Worm (Caenorhabditis elegans): ENCODE measurements around the gene clc-20.

clc-20 gene

ce11 chrIII:910540-911311 is 38.3 kb downstream of the clc-20 start, which contains the start of the genes F23H11.5 and bra-2:
Gene F23H11.5, minus strand, starts transcription at chrIII:910590.
Gene bra-2, plus strand, starts transcription at chrIII:911261.
- TF ChIP-seq skn-1 (tag; optimal IDR thresholded peaks at IDR 0.05) = no peak
- TF ChIP-seq lin-15B (tag; optimal IDR thresholded peaks at IDR 0.05) = peak; percentile 39
- no peak for TF ChIP-seq nhr-237 (tag; optimal IDR thresholded peaks at IDR 0.05)
- peak; percentile 64 for TF ChIP-seq nhr-25 (tag; optimal IDR thresholded peaks at IDR 0.05)
- no peak for TF ChIP-seq hmg-11 (tag; optimal IDR thresholded peaks at IDR 0.05)
- TF ChIP-seq lin-39 (tag; optimal IDR thresholded peaks at IDR 0.05) = no peak
- TF ChIP-seq egl-5 (tag; optimal IDR thresholded peaks at IDR 0.05) = no peak
- TF ChIP-seq pqm-1 (tag; optimal IDR thresholded peaks at IDR 0.05) = no peak
- no peak for TF ChIP-seq fkh-2 (tag; optimal IDR thresholded peaks at IDR 0.05)
- TF ChIP-seq nhr-12 (tag; optimal IDR thresholded peaks at IDR 0.05) = no peak
- peak; percentile 13 for TF ChIP-seq nhr-23 (tag; optimal IDR thresholded peaks at IDR 0.05)
- peak; percentile 50 for TF ChIP-seq nfya-1 (tag; optimal IDR thresholded peaks at IDR 0.05; ENCODE audit: insufficient read depth)
- no peak for TF ChIP-seq nhr-43 (tag; optimal IDR thresholded peaks at IDR 0.05; ENCODE audit: poor library complexity, severe bottlenecking)
- TF ChIP-seq R02D3.7 (tag; optimal IDR thresholded peaks at IDR 0.05) = no peak
- no peak for TF ChIP-seq ztf-11 (tag; optimal IDR thresholded peaks at IDR 0.05)
- no peak for TF ChIP-seq ztf-4 (tag; optimal IDR thresholded peaks at IDR 0.05)
- no peak for TF ChIP-seq fkh-10 (GFP tag; optimal IDR thresholded peaks at IDR 0.05)
- no peak for TF ChIP-seq nhr-11 (tag; optimal IDR thresholded peaks at IDR 0.05)
- no peak for TF ChIP-seq nhr-67 (tag; optimal IDR thresholded peaks at IDR 0.05)
- TF ChIP-seq unc-39 (tag; optimal IDR thresholded peaks at IDR 0.05) = no peak
- no peak for TF ChIP-seq ama-1 (optimal IDR thresholded peaks at IDR 0.05)
- TF ChIP-seq daf-12 (tag; optimal IDR thresholded peaks at IDR 0.05) = no peak
- TF ChIP-seq ZK546.5 (tag; optimal IDR thresholded peaks at IDR 0.05) = no peak
- TF ChIP-seq pha-4 (tag; optimal IDR thresholded peaks at IDR 0.05) = peak; percentile 62
- TF ChIP-seq elt-3 (tag; optimal IDR thresholded peaks at IDR 0.05) = no peak
- TF ChIP-seq elt-2 (tag; optimal IDR thresholded peaks at IDR 0.05) = peak; percentile 19
- TF ChIP-seq snpc-4 (tag; optimal IDR thresholded peaks at IDR 0.05) = peak; percentile 54
- peak; percentile 66 for TF ChIP-seq ceh-28 (tag; optimal IDR thresholded peaks at IDR 0.05)

ce11 chrIII:916897-917296 is 44.5 kb downstream of the clc-20 start, which contains the start of gene idpp-13:
Gene idpp-13, minus strand, starts transcription at chrIII:916997.
- TF ChIP-seq nhr-12 (tag; optimal IDR thresholded peaks at IDR 0.05) (no peak), skn-1 (tag; optimal IDR thresholded peaks at IDR 0.05) (no peak), ceh-28 (tag; optimal IDR thresholded peaks at IDR 0.05) (no peak), hmg-11 (tag; optimal IDR thresholded peaks at IDR 0.05) (no peak), elt-1 (tag; optimal IDR thresholded peaks at IDR 0.05) (no peak), R02D3.7 (tag; optimal IDR thresholded peaks at IDR 0.05) (no peak), jun-1 (tag; optimal IDR thresholded peaks at IDR 0.05) (no peak), fkh-10 (GFP tag; optimal IDR thresholded peaks at IDR 0.05) (no peak), ceh-82 (tag; optimal IDR thresholded peaks at IDR 0.05) (no peak), lin-39 (tag; optimal IDR thresholded peaks at IDR 0.05) (no peak), mdl-1 (tag; optimal IDR thresholded peaks at IDR 0.05) (no peak), aly-2 (tag; optimal IDR thresholded peaks at IDR 0.05) (no peak), ceh-16 (tag; optimal IDR thresholded peaks at IDR 0.05) (no peak)

ce11 chrIII:919322-919721 is 46.9 kb downstream of the clc-20 start, which contains the start of gene F23H11.7:
Gene F23H11.7, minus strand, starts transcription at chrIII:919422.
- no peak for TF ChIP-seq nhr-237 (tag; optimal IDR thresholded peaks at IDR 0.05)
- TF ChIP-seq unc-39 (tag; optimal IDR thresholded peaks at IDR 0.05) = no peak
- TF ChIP-seq daf-12 (tag; optimal IDR thresholded peaks at IDR 0.05) = no peak
- no peak for TF ChIP-seq ztf-4 (tag; optimal IDR thresholded peaks at IDR 0.05)
- no peak for TF ChIP-seq sea-2 (GFP tag; optimal IDR thresholded peaks at IDR 0.05)
- TF ChIP-seq elt-3 (tag; optimal IDR thresholded peaks at IDR 0.05) = no peak
- TF ChIP-seq fkh-2 (tag; optimal IDR thresholded peaks at IDR 0.05) = no peak
